Worm (Caenorhabditis elegans) whole organism, L4 larva: ENCODE results near the gene F12F6.1.

Experiments used
- Y5F2A.4 ChIP-seq: fragments of 200-800 bp; sonication (Bioruptor generic); optimal IDR thresholded peaks from 2 replicates; lab custom pipeline; 2018; ENCODE audit warnings: mild to moderate bottlenecking, missing genetic modification characterization, missing compliant biosample characterization
- aha-1 ChIP-seq: fragments of 150-350 bp; peaks from one replicate; lab custom pipeline; 2014; ENCODE audit warnings: missing biosample characterization, missing genetic modification characterization
- daf-16 ChIP-seq, 3 experiments: sonication (generic microtip); optimal IDR thresholded peaks; 2 replicates each; lab custom pipeline; 2016 to 2017; ENCODE audit warnings: missing genetic modification characterization in 3 of 3, missing genetic modification reagents in 3 of 3, mild to moderate bottlenecking in 2 of 3, missing compliant biosample characterization in 2 of 3, missing biosample characterization in 1 of 3, moderate library complexity in 1 of 3
- dve-1 ChIP-seq: sonication (generic microtip); optimal IDR thresholded peaks from 2 replicates; lab custom pipeline; 2017; ENCODE audit warnings: antibody characterized with exemption, mild to moderate bottlenecking, missing genetic modification characterization, missing compliant biosample characterization; ENCODE audit not compliant: insufficient read depth
- hlh-11 ChIP-seq: fragments of 200-800 bp; sonication (Bioruptor generic); optimal IDR thresholded peaks from 2 replicates; lab custom pipeline; 2018; ENCODE audit warnings: mild to moderate bottlenecking, missing genetic modification characterization, missing compliant biosample characterization
- hlh-30 ChIP-seq: sonication (generic microtip); optimal IDR thresholded peaks from 2 replicates; lab custom pipeline; 2017; ENCODE audit warnings: antibody characterized with exemption, mild to moderate bottlenecking, missing genetic modification characterization, missing compliant biosample characterization; ENCODE audit not compliant: insufficient read depth
- hmg-1.1 ChIP-seq: fragments of 200-800 bp; sonication (Bioruptor generic); IDR thresholded peaks from 2 replicates; pipeline ENCODE4 v1.3.6; 2022; ENCODE audit warnings: missing genetic modification reagents, missing genetic modification characterization, missing compliant biosample characterization
- lin-13 ChIP-seq: fragments of 150-350 bp; optimal IDR thresholded peaks from 2 replicates; lab custom pipeline; 2014; ENCODE audit warnings: missing biosample characterization, missing genetic modification reagents, missing genetic modification characterization
- lsy-2 ChIP-seq, 2 experiments: fragments of 150-350 bp in 1 of 2; sonication (generic microtip) in 1 of 2; optimal IDR thresholded peaks; 2 replicates each; lab custom pipeline; 2014 to 2017; ENCODE audit warnings: missing biosample characterization in 2 of 2, missing genetic modification characterization in 2 of 2
- mdl-1 ChIP-seq, 2 experiments: fragments of 150-350 bp in 1 of 2; sonication (generic microtip) in 1 of 2; optimal IDR thresholded peaks; 2 replicates each; lab custom pipeline; 2014 to 2017; ENCODE audit warnings: missing biosample characterization in 2 of 2, missing genetic modification characterization in 2 of 2
- mep-1 ChIP-seq: fragments of 150-350 bp; sonication (generic microtip); optimal IDR thresholded peaks from 3 replicates; lab custom pipeline; 2014; ENCODE audit warnings: missing biosample characterization, missing genetic modification characterization
- mxl-2 ChIP-seq: fragments of 200-800 bp; sonication (Bioruptor generic); conservative IDR thresholded peaks from 2 replicates; pipeline ENCODE4 v1.3.6; 2022; ENCODE audit warnings: missing genetic modification reagents, missing genetic modification characterization, missing compliant biosample characterization
- nhr-11 ChIP-seq: fragments of 150-350 bp; optimal IDR thresholded peaks from 2 replicates; lab custom pipeline; 2014; ENCODE audit warnings: missing biosample characterization, missing genetic modification characterization
- nhr-28 ChIP-seq: fragments of 150-350 bp; optimal IDR thresholded peaks from 2 replicates; lab custom pipeline; 2014; ENCODE audit warnings: missing biosample characterization, missing genetic modification characterization
- unc-130 ChIP-seq: sonication (generic microtip); optimal IDR thresholded peaks from 2 replicates; lab custom pipeline; 2016; ENCODE audit warnings: missing genetic modification reagents, missing genetic modification characterization, missing compliant biosample characterization

Gene F12F6.1

ce11 chrIV:11636409-11636723, 52.6 kb downstream of the F12F6.1 start, which contains the start of gene F58B3.6:
Gene F58B3.6, plus strand, starts transcription at chrIV:11636648.
- TF ChIP-seq unc-130 (GFP tag; lab: Kevin White, UChicago) (no peak), hlh-11 (tag; lab: Kevin White, UChicago) (peak; percentile 74), lsy-2 (tag; optimal IDR thresholded peaks at IDR 0.05; lab: Kevin White, UChicago) (peak in 1 of 2 experiments; percentile 38), mep-1 (tag; lab: Kevin White, UChicago) (peak; percentile 30), mdl-1 (tag; optimal IDR thresholded peaks at IDR 0.05; lab: Kevin White, UChicago) (peak in 1 of 2 experiments; percentile 64), hmg-1.1 (GFP tag; lab: Robert Waterston, UW) (0 out of 2 replicates have a peak, but pooled peaks have one; percentile 24), mxl-2 (GFP tag; lab: Robert Waterston, UW) (no peak), hlh-30 (tag; lab: Kevin White, UChicago) (peak; percentile 96), aha-1 (tag; lab: Kevin White, UChicago) (peak; percentile 62), nhr-11 (peak; percentile 37), Y5F2A.4 (no peak), lin-13 (GFP tag; lab: Kevin White, UChicago) (no peak), daf-16 (GFP tag; optimal IDR thresholded peaks at IDR 0.05; lab: Kevin White, UChicago) (peak in 1 of 2 experiments; percentile 2), daf-16 (tag; optimal IDR thresholded peaks at IDR 0.05; lab: Kevin White, UChicago) (no peak), nhr-28 (peak; percentile 72), dve-1 (tag; lab: Kevin White, UChicago) (peak; percentile 83)
- TF ChIP-seq, all 104 proteins: peak for 11
